Fruit fly (Drosophila melanogaster) whole organism, embryonic: Measurements from ENCODE around the gene CG43755.

Experiments used
- CG10274 ChIP-seq: fragments of 200-800 bp; sonication (Bioruptor generic); optimal IDR thresholded peaks from 3 replicates; lab custom pipeline; 2017; ENCODE audit warnings: missing biosample characterization, mild to moderate bottlenecking, missing genetic modification characterization
- CG10565 ChIP-seq: fragments of 200-800 bp; sonication (Bioruptor generic); optimal IDR thresholded peaks from 3 replicates; lab custom pipeline; 2016; ENCODE audit warnings: missing biosample characterization, mild to moderate bottlenecking, missing genetic modification characterization
- CG10654 ChIP-seq: fragments of 200-800 bp; sonication (Bioruptor generic); optimal IDR thresholded peaks from 2 replicates; lab custom pipeline; 2016; ENCODE audit warnings: missing biosample characterization, missing genetic modification characterization
- CG11504 ChIP-seq: fragments of 200-800 bp; sonication (Bioruptor generic); optimal IDR thresholded peaks from 3 replicates; lab custom pipeline; 2019; ENCODE audit warnings: missing biosample characterization, mild to moderate bottlenecking, missing genetic modification characterization, moderate library complexity
- CG12391 ChIP-seq: fragments of 200-800 bp; sonication (Bioruptor generic); optimal IDR thresholded peaks from 3 replicates; lab custom pipeline; 2018; ENCODE audit warnings: missing biosample characterization, mild to moderate bottlenecking, missing genetic modification characterization, moderate library complexity
- CG12769 ChIP-seq: fragments of 200-800 bp; sonication (Bioruptor generic); optimal IDR thresholded peaks from 2 replicates; lab custom pipeline; 2019; ENCODE audit warnings: missing biosample characterization, mild to moderate bottlenecking, missing genetic modification characterization, moderate library complexity
- CG13287 ChIP-seq: fragments of 200-800 bp; sonication (Bioruptor generic); IDR thresholded peaks from 2 replicates; pipeline ENCODE4 v1.3.6; 2022; ENCODE audit warnings: missing biosample characterization, missing genetic modification characterization; ENCODE audit not compliant: partially characterized antibody
- CG17359 ChIP-seq: fragments of 200-800 bp; sonication (Bioruptor generic); optimal IDR thresholded peaks from 3 replicates; lab custom pipeline; 2018; ENCODE audit warnings: missing biosample characterization, mild to moderate bottlenecking, missing genetic modification characterization, moderate library complexity
- CG17829 ChIP-seq: fragments of 200-800 bp; optimal IDR thresholded peaks from 2 replicates; lab custom pipeline; 2019; ENCODE audit warnings: missing biosample characterization, mild to moderate bottlenecking, missing genetic modification characterization, moderate library complexity
- CG18476 ChIP-seq: fragments of 200-800 bp; sonication (Bioruptor generic); optimal IDR thresholded peaks from 2 replicates; lab custom pipeline; 2016; ENCODE audit warnings: missing biosample characterization, mild to moderate bottlenecking, missing genetic modification characterization
- CG2678 ChIP-seq: fragments of 200-800 bp; sonication (Bioruptor generic); optimal IDR thresholded peaks from 3 replicates; lab custom pipeline; 2019; ENCODE audit warnings: missing biosample characterization, mild to moderate bottlenecking, missing genetic modification characterization, moderate library complexity
- CG34422 ChIP-seq: fragments of 200-800 bp; sonication (Bioruptor generic); IDR thresholded peaks from 3 replicates; pipeline ENCODE4 v1.3.6; 2022; ENCODE audit warnings: missing biosample characterization, missing genetic modification characterization
- CG4424 ChIP-seq: fragments of 200-800 bp; sonication (Bioruptor generic); optimal IDR thresholded peaks from 3 replicates; lab custom pipeline; 2016; ENCODE audit warnings: missing biosample characterization, missing genetic modification characterization
- CG4820 ChIP-seq: fragments of 200-800 bp; sonication (Bioruptor generic); optimal IDR thresholded peaks from 3 replicates; lab custom pipeline; 2016; ENCODE audit warnings: missing biosample characterization, missing genetic modification characterization
- CG5245 ChIP-seq: fragments of 200-800 bp; sonication (Bioruptor generic); optimal IDR thresholded peaks from 3 replicates; lab custom pipeline; 2016; ENCODE audit warnings: missing biosample characterization, missing genetic modification characterization
- CG6254 ChIP-seq: fragments of 200-800 bp; sonication (Bioruptor generic); optimal IDR thresholded peaks from 3 replicates; lab custom pipeline; 2017; ENCODE audit warnings: mild to moderate bottlenecking, missing biosample characterization, missing genetic modification reagents, missing genetic modification characterization
- CG8290 ChIP-seq, 3 experiments: fragments of 200-800 bp; sonication (Bioruptor generic); optimal IDR thresholded peaks; 2 replicates each; lab custom pipeline; 2016 to 2019; ENCODE audit warnings: missing biosample characterization in 3 of 3, missing genetic modification characterization in 3 of 3, mild to moderate bottlenecking in 2 of 3, moderate library complexity in 1 of 3
- CG9609 ChIP-seq: fragments of 200-800 bp; sonication (Bioruptor generic); optimal IDR thresholded peaks from 3 replicates; lab custom pipeline; 2016; ENCODE audit warnings: missing biosample characterization, missing genetic modification characterization
- CG9876 ChIP-seq: fragments of 200-800 bp; sonication (Bioruptor generic); optimal IDR thresholded peaks from 2 replicates; lab custom pipeline; 2016; ENCODE audit warnings: missing biosample characterization, missing genetic modification characterization
- Chrac-16 ChIP-seq: fragments of 200-800 bp; sonication (Bioruptor generic); optimal IDR thresholded peaks from 3 replicates; lab custom pipeline; 2016; ENCODE audit warnings: missing biosample characterization, missing genetic modification characterization
- Dad ChIP-seq: fragments of 200-800 bp; sonication (Bioruptor generic); optimal IDR thresholded peaks from 3 replicates; lab custom pipeline; 2016; ENCODE audit warnings: missing biosample characterization, missing genetic modification characterization
- Dp ChIP-seq: fragments of 200-800 bp; sonication (Bioruptor generic); optimal IDR thresholded peaks from 2 replicates; lab custom pipeline; 2018; ENCODE audit warnings: missing biosample characterization, mild to moderate bottlenecking, missing genetic modification characterization, moderate library complexity
- HLH4C ChIP-seq: fragments of 200-800 bp; sonication (Bioruptor generic); IDR thresholded peaks from 3 replicates; pipeline ENCODE4 v1.3.6; 2022; ENCODE audit warnings: missing biosample characterization, missing genetic modification characterization; ENCODE audit not compliant: partially characterized antibody
- HmgD ChIP-seq: fragments of 200-800 bp; sonication (Bioruptor generic); optimal IDR thresholded peaks from 3 replicates; lab custom pipeline; 2016; ENCODE audit warnings: missing biosample characterization, missing genetic modification characterization
- Hr3 ChIP-seq: fragments of 200-800 bp; sonication (Bioruptor generic); optimal IDR thresholded peaks from 3 replicates; lab custom pipeline; 2016; ENCODE audit warnings: missing biosample characterization, missing genetic modification characterization
- Kr ChIP-seq: fragments of 200-800 bp; sonication (Bioruptor generic); optimal IDR thresholded peaks from 2 replicates; lab custom pipeline; 2017; ENCODE audit warnings: missing biosample characterization, mild to moderate bottlenecking, missing genetic modification characterization
- Lhr ChIP-seq: fragments of 200-800 bp; sonication (Bioruptor generic); optimal IDR thresholded peaks from 3 replicates; lab custom pipeline; 2017; ENCODE audit warnings: mild to moderate bottlenecking, missing biosample characterization, missing genetic modification reagents, missing genetic modification characterization
- MBD-R2 ChIP-seq: fragments of 200-800 bp; sonication (Bioruptor generic); IDR thresholded peaks from 2 replicates; pipeline ENCODE4 v1.3.6; 2022; ENCODE audit warnings: missing biosample characterization, missing genetic modification characterization
- Med ChIP-seq: fragments of 200-800 bp; sonication (Bioruptor generic); peaks from one replicate; lab custom pipeline; 2016; ENCODE audit warnings: missing biosample characterization, missing genetic modification characterization, mild to moderate bottlenecking, inconsistent platforms, moderate library complexity
- Meics ChIP-seq: fragments of 200-800 bp; sonication (Bioruptor generic); optimal IDR thresholded peaks from 2 replicates; lab custom pipeline; 2017; ENCODE audit warnings: missing biosample characterization, mild to moderate bottlenecking, missing genetic modification characterization
- Rx ChIP-seq: fragments of 200-800 bp; sonication (Bioruptor generic); IDR thresholded peaks from 2 replicates; pipeline ENCODE4 v1.3.6; 2022; ENCODE audit warnings: missing biosample characterization, missing genetic modification characterization
- Sox100B ChIP-seq: fragments of 200-800 bp; sonication (Bioruptor generic); optimal IDR thresholded peaks from 3 replicates; lab custom pipeline; 2018; ENCODE audit warnings: missing biosample characterization, mild to moderate bottlenecking, missing genetic modification characterization
- chif ChIP-seq, 2 experiments: fragments of 200-800 bp; sonication (Bioruptor generic); optimal IDR thresholded peaks; 3 replicates each; lab custom pipeline; 2016; ENCODE audit warnings: missing biosample characterization in 2 of 2, missing genetic modification characterization in 2 of 2
- dan ChIP-seq: fragments of 200-800 bp; sonication (Bioruptor generic); IDR thresholded peaks from 2 replicates; pipeline ENCODE4 v1.3.6; 2022; ENCODE audit warnings: missing biosample characterization, missing genetic modification characterization
- disco-r ChIP-seq: fragments of 200-800 bp; sonication (Bioruptor generic); optimal IDR thresholded peaks from 2 replicates; lab custom pipeline; 2016; ENCODE audit warnings: missing biosample characterization, missing genetic modification characterization
- hb ChIP-seq: fragments of 200-800 bp; sonication (Bioruptor generic); IDR thresholded peaks from 3 replicates; pipeline ENCODE4 v1.3.6; 2022; ENCODE audit warnings: missing biosample characterization, missing genetic modification characterization; ENCODE audit not compliant: partially characterized antibody
- hth ChIP-seq: fragments of >200 bp; optimal IDR thresholded peaks from 2 replicates; lab custom pipeline; 2017; ENCODE audit warnings: inconsistent platforms
- kay ChIP-seq: fragments of 200-800 bp; sonication (Bioruptor generic); optimal IDR thresholded peaks from 2 replicates; lab custom pipeline; 2016; ENCODE audit warnings: missing biosample characterization, missing genetic modification characterization
- nau ChIP-seq: fragments of 200-800 bp; sonication (Bioruptor generic); optimal IDR thresholded peaks from 3 replicates; lab custom pipeline; 2017; ENCODE audit warnings: missing biosample characterization, mild to moderate bottlenecking, missing genetic modification characterization, missing genetic modification reagents
- nerfin-2 ChIP-seq: fragments of 200-800 bp; sonication (Bioruptor generic); IDR thresholded peaks from 2 replicates; pipeline ENCODE4 v1.3.6; 2022; ENCODE audit warnings: missing biosample characterization, missing genetic modification characterization; ENCODE audit not compliant: partially characterized antibody
- odd ChIP-seq: fragments of 200-800 bp; sonication (Bioruptor generic); optimal IDR thresholded peaks from 2 replicates; lab custom pipeline; 2017; ENCODE audit warnings: missing biosample characterization, mild to moderate bottlenecking, missing genetic modification characterization
- org-1 ChIP-seq: fragments of 200-800 bp; sonication (Bioruptor generic); optimal IDR thresholded peaks from 2 replicates; lab custom pipeline; 2017; ENCODE audit warnings: missing biosample characterization, missing genetic modification characterization
- seq ChIP-seq: fragments of 200-800 bp; sonication (Bioruptor generic); IDR thresholded peaks from 2 replicates; pipeline ENCODE4 v1.3.6; 2022; ENCODE audit warnings: missing biosample characterization, missing genetic modification characterization
- sim ChIP-seq: fragments of 200-800 bp; sonication (Bioruptor generic); IDR thresholded peaks from 2 replicates; pipeline ENCODE4 v1.3.6; 2022; ENCODE audit warnings: missing biosample characterization, missing genetic modification characterization
- slou ChIP-seq: fragments of 200-800 bp; sonication (Bioruptor generic); optimal IDR thresholded peaks from 3 replicates; lab custom pipeline; 2016; ENCODE audit warnings: missing biosample characterization, missing genetic modification characterization
- stwl ChIP-seq: fragments of 200-800 bp; sonication (Bioruptor generic); optimal IDR thresholded peaks from 3 replicates; lab custom pipeline; 2018; ENCODE audit warnings: missing biosample characterization, mild to moderate bottlenecking, missing genetic modification characterization, moderate library complexity
- trh ChIP-seq: fragments of 200-800 bp; sonication (Bioruptor generic); optimal IDR thresholded peaks from 2 replicates; lab custom pipeline; 2016; ENCODE audit warnings: missing biosample characterization, missing genetic modification characterization
- twi ChIP-seq: fragments of 200-800 bp; optimal IDR thresholded peaks from 2 replicates; lab custom pipeline; 2019; ENCODE audit warnings: missing biosample characterization, mild to moderate bottlenecking, missing genetic modification characterization, moderate library complexity
- vvl ChIP-seq: fragments of 200-800 bp; sonication (Bioruptor generic); IDR thresholded peaks from 2 replicates; pipeline ENCODE4 v1.3.6; 2022; ENCODE audit warnings: missing biosample characterization, missing genetic modification characterization
- wdn ChIP-seq: fragments of 200-800 bp; sonication (Bioruptor generic); IDR thresholded peaks from 2 replicates; pipeline ENCODE4 v1.3.6; 2022; ENCODE audit warnings: missing biosample characterization, missing genetic modification characterization
- zfh2 ChIP-seq: fragments of 200-800 bp; sonication (Bioruptor generic); optimal IDR thresholded peaks from 2 replicates; lab custom pipeline; 2016; ENCODE audit warnings: missing biosample characterization, missing genetic modification characterization

The CG43755 gene

DNA sequence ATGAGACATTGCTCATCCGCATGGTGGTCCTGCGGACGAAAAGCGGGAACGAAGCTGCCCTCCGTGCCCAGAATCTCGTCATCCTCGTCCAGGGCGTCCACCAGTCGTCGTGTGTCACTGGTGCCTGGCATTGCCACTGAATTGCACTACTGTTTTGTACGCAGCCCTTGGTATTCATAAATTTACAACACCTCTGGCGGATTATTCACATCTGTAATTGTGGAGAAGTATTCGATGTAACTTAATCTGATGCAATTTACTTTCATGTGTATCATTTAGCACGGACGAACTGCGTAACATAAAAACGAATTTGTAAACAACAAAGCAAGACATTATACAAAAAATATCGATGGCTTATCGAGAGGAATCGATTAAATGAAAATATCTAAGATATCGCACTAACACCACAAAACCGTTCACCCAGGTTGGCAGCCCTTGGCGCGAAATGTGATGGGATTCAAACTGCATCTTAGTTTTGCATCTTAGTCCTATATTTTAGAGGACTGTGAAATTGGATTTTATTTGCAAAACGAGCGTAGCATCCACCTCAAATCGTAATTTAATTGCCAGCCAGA is 28.1 kb upstream of the CG43755 start, which contains the start of gene Ent1 (continued):
- TF ChIP-seq trh (GFP tag; lab: Kevin White, UChicago) (no peak), CG17829 (tag; lab: Kevin White, UChicago) (peak; percentile 14), disco-r (GFP tag; lab: Kevin White, UChicago) (no peak), CG2678 (tag; lab: Kevin White, UChicago) (no peak), nau (GFP tag; lab: Kevin White, UChicago) (no peak), CG10565 (GFP tag; lab: Kevin White, UChicago) (no peak), CG18476 (GFP tag; lab: Kevin White, UChicago) (no peak), CG4424 (GFP tag; lab: Kevin White, UChicago) (no peak), Med (GFP tag; lab: Kevin White, UChicago) (peak; percentile 82), CG9609 (GFP tag; lab: Kevin White, UChicago) (no peak), wdn (no peak), org-1 (GFP tag; lab: Kevin White, UChicago) (no peak), Kr (no peak), dan (GFP tag; lab: Robert Waterston, UW) (no peak), CG12391 (tag; lab: Kevin White, UChicago) (peak; percentile 10), CG12769 (no peak), CG34422 (GFP tag; lab: Robert Waterston, UW) (no peak), twi (no peak), vvl (GFP tag; lab: Robert Waterston, UW) (no peak), CG17359 (no peak), odd (GFP tag; lab: Kevin White, UChicago) (no peak), CG10654 (no peak), Dp (peak; percentile 98), CG11504 (no peak), nerfin-2 (no peak), CG13287 (GFP tag; lab: Robert Waterston, UW) (no peak), hb (GFP tag; lab: Robert Waterston, UW) (no peak), CG4820 (GFP tag; lab: Kevin White, UChicago) (no peak), Sox100B (GFP tag; lab: Kevin White, UChicago) (no peak), CG10274 (GFP tag; lab: Kevin White, UChicago) (no peak), stwl (tag; lab: Kevin White, UChicago) (peak; percentile 83), CG8290 (GFP tag; optimal IDR thresholded peaks at IDR 0.05; lab: Kevin White, UChicago) (peak; percentile 41), CG8290 (tag; optimal IDR thresholded peaks at IDR 0.05; lab: Kevin White, UChicago) (peak in 1 of 2 experiments; percentile 61), MBD-R2 (GFP tag; lab: Robert Waterston, UW) (no peak), zfh2 (GFP tag; lab: Kevin White, UChicago) (no peak), Rx (no peak), Hr3 (GFP tag; lab: Kevin White, UChicago) (no peak), Meics (GFP tag; lab: Kevin White, UChicago) (no peak), kay (GFP tag; lab: Kevin White, UChicago) (no peak), CG6254 (no peak), sim (GFP tag; lab: Robert Waterston, UW) (no peak), HmgD (peak; percentile 25), chif (GFP tag; optimal IDR thresholded peaks at IDR 0.05; lab: Kevin White, UChicago) (no peak), HLH4C (no peak), CG9876 (GFP tag; lab: Kevin White, UChicago) (no peak), seq (no peak), CG5245 (GFP tag; lab: Kevin White, UChicago) (no peak), hth (lab: Kevin White, UChicago) (no peak), Dad (no peak), Chrac-16 (GFP tag; lab: Kevin White, UChicago) (no peak), Lhr (GFP tag; lab: Kevin White, UChicago) (peak; percentile 31), slou (GFP tag; lab: Kevin White, UChicago) (no peak)
